Worm (Caenorhabditis elegans) whole organism, L4 larva: ENCODE measurements around the gene slc-17.5.
A peak's percentile ranks its signal among the peaks of the same experiment; 100 is the strongest.

ENCODE experiments used
- D1046.2 ChIP-seq: fragments of 200-800 bp; sonication (Bioruptor generic); IDR thresholded peaks from 2 replicates; pipeline ENCODE4 v1.3.6; 2022; ENCODE audit warnings: missing genetic modification characterization, missing compliant biosample characterization
- F10B5.3 ChIP-seq: sonication (generic microtip); optimal IDR thresholded peaks from 2 replicates; lab custom pipeline; 2016; ENCODE audit warnings: mild to moderate bottlenecking, missing genetic modification characterization, missing compliant biosample characterization
- F44E2.7 ChIP-seq: fragments of 200-800 bp; sonication (Bioruptor generic); IDR thresholded peaks from 2 replicates; pipeline ENCODE4 v2.1.2; 2022; ENCODE audit warnings: missing genetic modification characterization, missing compliant biosample characterization
- T26A8.4 ChIP-seq: fragments of 200-800 bp; sonication (Bioruptor generic); IDR thresholded peaks from 2 replicates; pipeline ENCODE4 v1.3.6; 2022; ENCODE audit warnings: missing genetic modification characterization, missing compliant biosample characterization
- Y75B8A.6 ChIP-seq: fragments of 200-800 bp; sonication (Bioruptor generic); IDR thresholded peaks from 2 replicates; pipeline ENCODE4 v1.3.6; 2022; ENCODE audit warnings: missing genetic modification reagents, missing genetic modification characterization, missing compliant biosample characterization
- ZK546.5 ChIP-seq, 2 experiments: sonication (generic microtip); optimal IDR thresholded peaks; 2 replicates each; lab custom pipeline; 2017; ENCODE audit warnings: missing biosample characterization in 2 of 2, missing genetic modification characterization in 2 of 2
- aha-1 ChIP-seq: fragments of 150-350 bp; peaks from one replicate; lab custom pipeline; 2014; ENCODE audit warnings: missing biosample characterization, missing genetic modification characterization
- arid-1 ChIP-seq: fragments of 200-800 bp; sonication (Bioruptor generic); conservative IDR thresholded peaks from 2 replicates; pipeline ENCODE4 v1.3.6; 2022; ENCODE audit warnings: missing genetic modification reagents, missing genetic modification characterization, missing compliant biosample characterization
- ceh-20 ChIP-seq: fragments of 200-800 bp; sonication (Bioruptor generic); IDR thresholded peaks from 2 replicates; pipeline ENCODE4 v1.3.6; 2022; ENCODE audit warnings: missing genetic modification reagents, missing genetic modification characterization, missing compliant biosample characterization
- ceh-28 ChIP-seq: fragments of 150-350 bp; optimal IDR thresholded peaks from 2 replicates; lab custom pipeline; 2014; ENCODE audit warnings: missing biosample characterization, missing genetic modification reagents, missing genetic modification characterization
- ceh-32 ChIP-seq: sonication (generic microtip); optimal IDR thresholded peaks from 2 replicates; lab custom pipeline; 2016; ENCODE audit warnings: mild to moderate bottlenecking, missing genetic modification characterization, missing compliant biosample characterization; ENCODE audit not compliant: poor library complexity
- ces-1 ChIP-seq: fragments of 150-350 bp; sonication (generic microtip); optimal IDR thresholded peaks from 4 replicates; lab custom pipeline; 2014; ENCODE audit warnings: missing biosample characterization, missing genetic modification reagents, missing genetic modification characterization
- cey-2 ChIP-seq: sonication (generic microtip); optimal IDR thresholded peaks from 3 replicates; lab custom pipeline; 2017; ENCODE audit warnings: missing genetic modification characterization, mild to moderate bottlenecking, missing compliant biosample characterization, antibody characterized with exemption, borderline replicate concordance; ENCODE audit not compliant: insufficient read depth
- ctbp-1 ChIP-seq: fragments of 200-800 bp; sonication (Bioruptor generic); IDR thresholded peaks from 2 replicates; pipeline ENCODE4 v1.3.6; 2022; ENCODE audit warnings: missing genetic modification reagents, missing genetic modification characterization, missing compliant biosample characterization
- daf-19 ChIP-seq: fragments of 200-800 bp; sonication (Bioruptor generic); conservative IDR thresholded peaks from 2 replicates; pipeline ENCODE4 v1.3.6; 2022; ENCODE audit warnings: missing genetic modification characterization, missing compliant biosample characterization
- daf-8 ChIP-seq: fragments of 200-800 bp; sonication (Bioruptor generic); IDR thresholded peaks from 2 replicates; pipeline ENCODE4 v1.3.6; 2022; ENCODE audit warnings: missing genetic modification characterization, missing compliant biosample characterization
- dpl-1 ChIP-seq: fragments of 150-350 bp; optimal IDR thresholded peaks from 2 replicates; lab custom pipeline; 2014; ENCODE audit warnings: missing biosample characterization, missing genetic modification reagents, missing genetic modification characterization
- egl-27 ChIP-seq: sonication (generic microtip); optimal IDR thresholded peaks from 3 replicates; lab custom pipeline; 2017; ENCODE audit warnings: missing biosample characterization, missing genetic modification reagents, missing genetic modification characterization
- egl-43 ChIP-seq: fragments of 200-800 bp; sonication (Bioruptor generic); IDR thresholded peaks from 2 replicates; pipeline ENCODE4 v1.3.6; 2022; ENCODE audit warnings: missing genetic modification reagents, missing genetic modification characterization, missing compliant biosample characterization
- fos-1 ChIP-seq: fragments of 150-350 bp; optimal IDR thresholded peaks from 2 replicates; lab custom pipeline; 2014; ENCODE audit warnings: missing biosample characterization, missing genetic modification characterization
- hif-1 ChIP-seq, 2 experiments: sonication (generic microtip); optimal IDR thresholded peaks; 2 replicates each; lab custom pipeline; 2016 to 2017; ENCODE audit warnings: missing compliant biosample characterization in 2 of 2, missing genetic modification characterization in 2 of 2, missing genetic modification reagents in 2 of 2, missing genotype in 2 of 2, mild to moderate bottlenecking in 1 of 2
- hlh-11 ChIP-seq: fragments of 200-800 bp; sonication (Bioruptor generic); optimal IDR thresholded peaks from 2 replicates; lab custom pipeline; 2018; ENCODE audit warnings: mild to moderate bottlenecking, missing genetic modification characterization, missing compliant biosample characterization
- hmg-1.1 ChIP-seq: fragments of 200-800 bp; sonication (Bioruptor generic); IDR thresholded peaks from 2 replicates; pipeline ENCODE4 v1.3.6; 2022; ENCODE audit warnings: missing genetic modification reagents, missing genetic modification characterization, missing compliant biosample characterization
- lim-7 ChIP-seq: fragments of 200-800 bp; sonication (Bioruptor generic); IDR thresholded peaks from 2 replicates; pipeline ENCODE4 v1.3.6; 2022; ENCODE audit warnings: missing genetic modification characterization, missing compliant biosample characterization
- lin-1 ChIP-seq: fragments of 200-800 bp; sonication (Bioruptor generic); IDR thresholded peaks from 2 replicates; pipeline ENCODE4 v1.3.6; 2022; ENCODE audit warnings: missing genetic modification reagents, missing genetic modification characterization, missing compliant biosample characterization
- lin-13 ChIP-seq: fragments of 150-350 bp; optimal IDR thresholded peaks from 2 replicates; lab custom pipeline; 2014; ENCODE audit warnings: missing biosample characterization, missing genetic modification reagents, missing genetic modification characterization
- lin-29 ChIP-seq: fragments of 200-800 bp; sonication (Bioruptor generic); IDR thresholded peaks from 2 replicates; pipeline ENCODE4 v1.3.6; 2022; ENCODE audit warnings: missing genetic modification reagents, missing genetic modification characterization, missing compliant biosample characterization
- lin-39 ChIP-seq: fragments of 150-350 bp; optimal IDR thresholded peaks from 2 replicates; lab custom pipeline; 2014; ENCODE audit warnings: missing biosample characterization, missing genetic modification reagents, missing genetic modification characterization
- madf-9 ChIP-seq: fragments of 200-800 bp; sonication (Bioruptor generic); conservative IDR thresholded peaks from 2 replicates; pipeline ENCODE4 v1.3.6; 2022; ENCODE audit warnings: missing genetic modification reagents, missing genetic modification characterization, missing compliant biosample characterization
- mdl-1 ChIP-seq, 2 experiments: fragments of 150-350 bp in 1 of 2; sonication (generic microtip) in 1 of 2; optimal IDR thresholded peaks; 2 replicates each; lab custom pipeline; 2014 to 2017; ENCODE audit warnings: missing biosample characterization in 2 of 2, missing genetic modification characterization in 2 of 2
- mdt-29 ChIP-seq: fragments of 200-800 bp; sonication (Bioruptor generic); IDR thresholded peaks from 2 replicates; pipeline ENCODE4 v1.3.6; 2022; ENCODE audit warnings: missing genetic modification reagents, missing genetic modification characterization, missing compliant biosample characterization
- mep-1 ChIP-seq: fragments of 150-350 bp; sonication (generic microtip); optimal IDR thresholded peaks from 3 replicates; lab custom pipeline; 2014; ENCODE audit warnings: missing biosample characterization, missing genetic modification characterization
- mxl-2 ChIP-seq: fragments of 200-800 bp; sonication (Bioruptor generic); conservative IDR thresholded peaks from 2 replicates; pipeline ENCODE4 v1.3.6; 2022; ENCODE audit warnings: missing genetic modification reagents, missing genetic modification characterization, missing compliant biosample characterization
- nhr-10 ChIP-seq: fragments of 150-350 bp; optimal IDR thresholded peaks from 2 replicates; lab custom pipeline; 2014; ENCODE audit warnings: missing biosample characterization, missing genetic modification characterization
- nhr-111 ChIP-seq: fragments of 200-800 bp; sonication (Bioruptor generic); optimal IDR thresholded peaks from 2 replicates; lab custom pipeline; 2018; ENCODE audit warnings: mild to moderate bottlenecking, missing genetic modification characterization, missing compliant biosample characterization
- nhr-25 ChIP-seq: sonication (generic microtip); optimal IDR thresholded peaks from 2 replicates; lab custom pipeline; 2017; ENCODE audit warnings: missing genetic modification characterization, mild to moderate bottlenecking, missing compliant biosample characterization, antibody characterized with exemption, moderate library complexity, borderline replicate concordance; ENCODE audit not compliant: insufficient read depth
- nhr-76 ChIP-seq: fragments of 150-350 bp; optimal IDR thresholded peaks from 2 replicates; lab custom pipeline; 2014; ENCODE audit warnings: missing biosample characterization, missing genetic modification characterization
- pha-4 ChIP-seq, 2 experiments: fragments of 150-350 bp in 1 of 2; fragments of 200-800 bp in 1 of 2; sonication (Bioruptor generic) in 1 of 2; IDR thresholded peaks in 1 of 2; optimal IDR thresholded peaks in 1 of 2; 2 replicates each; pipeline versions ENCODE4 v1.3.6 to Lab custom; 2014 to 2022; ENCODE audit warnings: missing genetic modification characterization in 2 of 2, missing genetic modification reagents in 2 of 2, missing biosample characterization in 1 of 2, missing compliant biosample characterization in 1 of 2
- saeg-2 ChIP-seq: fragments of 200-800 bp; sonication (Bioruptor generic); IDR thresholded peaks from 2 replicates; pipeline ENCODE4 v1.3.6; 2022; ENCODE audit warnings: missing genetic modification reagents, missing genetic modification characterization, missing compliant biosample characterization
- set-16 ChIP-seq: fragments of 200-800 bp; sonication (Bioruptor generic); IDR thresholded peaks from 2 replicates; pipeline ENCODE4 v1.3.6; 2022; ENCODE audit warnings: missing genetic modification reagents, missing genetic modification characterization, missing compliant biosample characterization
- snpc-1.2 ChIP-seq: fragments of 200-800 bp; sonication (Bioruptor generic); IDR thresholded peaks from 2 replicates; pipeline ENCODE4 v1.3.6; 2022; ENCODE audit warnings: missing genetic modification reagents, missing genetic modification characterization, missing compliant biosample characterization
- spr-1 ChIP-seq: sonication (generic microtip); optimal IDR thresholded peaks from 2 replicates; lab custom pipeline; 2016; ENCODE audit warnings: mild to moderate bottlenecking, missing genetic modification characterization, missing compliant biosample characterization
- spr-3 ChIP-seq: fragments of 200-800 bp; sonication (Bioruptor generic); optimal IDR thresholded peaks from 2 replicates; lab custom pipeline; 2018; ENCODE audit warnings: mild to moderate bottlenecking, missing genetic modification characterization, missing compliant biosample characterization
- tag-97 ChIP-seq: fragments of 200-800 bp; sonication (Bioruptor generic); IDR thresholded peaks from 2 replicates; pipeline ENCODE4 v1.3.6; 2022; ENCODE audit warnings: missing genetic modification characterization, missing compliant biosample characterization
- unc-39 ChIP-seq: sonication (generic microtip); optimal IDR thresholded peaks from 2 replicates; lab custom pipeline; 2017; ENCODE audit warnings: missing biosample characterization, missing genetic modification characterization
- vab-7 ChIP-seq: fragments of 200-800 bp; sonication (Bioruptor generic); IDR thresholded peaks from 2 replicates; pipeline ENCODE4 v1.3.6; 2022; ENCODE audit warnings: missing genetic modification reagents, missing genetic modification characterization, missing compliant biosample characterization
- zag-1 ChIP-seq: fragments of 150-350 bp; optimal IDR thresholded peaks from 2 replicates; lab custom pipeline; 2014; ENCODE audit warnings: missing biosample characterization, missing genetic modification characterization
- zfp-2 ChIP-seq: sonication (generic microtip); optimal IDR thresholded peaks from 2 replicates; lab custom pipeline; 2016; ENCODE audit warnings: mild to moderate bottlenecking, missing genetic modification characterization, missing compliant biosample characterization
- zip-11 ChIP-seq: fragments of 200-800 bp; sonication (Bioruptor generic); IDR thresholded peaks from 2 replicates; pipeline ENCODE4 v1.3.6; 2022; ENCODE audit warnings: missing genetic modification characterization, missing compliant biosample characterization
- zip-2 ChIP-seq: fragments of 150-350 bp; optimal IDR thresholded peaks from 2 replicates; lab custom pipeline; 2014; ENCODE audit warnings: missing biosample characterization, missing genetic modification characterization
- ztf-11 ChIP-seq: fragments of 150-350 bp; optimal IDR thresholded peaks from 2 replicates; lab custom pipeline; 2014; ENCODE audit warnings: missing biosample characterization, missing genetic modification characterization
- ztf-7 ChIP-seq: fragments of 150-350 bp; optimal IDR thresholded peaks from 2 replicates; lab custom pipeline; 2014; ENCODE audit warnings: missing biosample characterization, missing genetic modification characterization

The slc-17.5 gene

ce11 chrV:8267275-8267674, 17.4 kb downstream of the slc-17.5 start (continued):
- TF ChIP-seq daf-19 (GFP tag; lab: Robert Waterston, UW) (no peak), mdl-1 (tag; optimal IDR thresholded peaks at IDR 0.05; lab: Kevin White, UChicago) (no peak), Y75B8A.6 (GFP tag; lab: Robert Waterston, UW) (no peak), tag-97 (GFP tag; lab: Robert Waterston, UW) (no peak), egl-27 (tag; lab: Kevin White, UChicago) (no peak), D1046.2 (GFP tag; lab: Robert Waterston, UW) (no peak), zfp-2 (no peak), set-16 (GFP tag; lab: Robert Waterston, UW) (no peak), mxl-2 (GFP tag; lab: Robert Waterston, UW) (no peak), spr-1 (no peak), fos-1 (tag; lab: Kevin White, UChicago) (peak; percentile 31), mdt-29 (GFP tag; lab: Robert Waterston, UW) (no peak), egl-43 (GFP tag; lab: Robert Waterston, UW) (no peak), nhr-10 (tag; lab: Kevin White, UChicago) (peak; percentile 32), zip-2 (tag; lab: Kevin White, UChicago) (no peak), madf-9 (no peak), pha-4 (GFP tag; IDR thresholded peaks at IDR 0.05; lab: Robert Waterston, UW) (no peak), pha-4 (tag; optimal IDR thresholded peaks at IDR 0.05; lab: Kevin White, UChicago) (no peak), saeg-2 (no peak), aha-1 (no peak), zag-1 (tag; lab: Kevin White, UChicago) (no peak), ces-1 (GFP tag; lab: Kevin White, UChicago) (no peak), ceh-20 (GFP tag; lab: Robert Waterston, UW) (no peak), daf-8 (GFP tag; lab: Robert Waterston, UW) (no peak), hif-1 (tag; optimal IDR thresholded peaks at IDR 0.05; lab: Kevin White, UChicago) (no peak), ZK546.5 (tag; optimal IDR thresholded peaks at IDR 0.05; lab: Kevin White, UChicago) (no peak), dpl-1 (GFP tag; lab: Kevin White, UChicago) (no peak), lin-13 (GFP tag; lab: Kevin White, UChicago) (no peak), T26A8.4 (no peak), F44E2.7 (GFP tag; lab: Robert Waterston, UW) (no peak), hmg-1.1 (GFP tag; lab: Robert Waterston, UW) (no peak), nhr-25 (tag; lab: Kevin White, UChicago) (no peak), ceh-32 (tag; lab: Kevin White, UChicago) (no peak), unc-39 (tag; lab: Kevin White, UChicago) (no peak), lin-29 (GFP tag; lab: Robert Waterston, UW) (no peak), ztf-7 (peak; percentile 89), lin-39 (no peak), lim-7 (GFP tag; lab: Robert Waterston, UW) (no peak), zip-11 (no peak), nhr-111 (GFP tag; lab: Kevin White, UChicago) (no peak), arid-1 (GFP tag; lab: Robert Waterston, UW) (no peak), cey-2 (tag; lab: Kevin White, UChicago) (no peak), snpc-1.2 (GFP tag; lab: Robert Waterston, UW) (no peak), lin-1 (GFP tag; lab: Robert Waterston, UW) (0 out of 2 replicates have a peak, but pooled peaks have one; percentile 55), spr-3 (GFP tag; lab: Kevin White, UChicago) (no peak), ztf-11 (tag; lab: Kevin White, UChicago) (no peak), hlh-11 (tag; lab: Kevin White, UChicago) (peak; percentile 54), ctbp-1 (GFP tag; lab: Robert Waterston, UW) (no peak), mep-1 (tag; lab: Kevin White, UChicago) (peak; percentile 69), vab-7 (GFP tag; lab: Robert Waterston, UW) (no peak), nhr-76 (no peak), F10B5.3 (tag; lab: Kevin White, UChicago) (no peak), ceh-28 (tag; lab: Kevin White, UChicago) (no peak)
